Worm (Caenorhabditis elegans) whole organism, L2 larva: ENCODE results near the gene C16D9.5.

ENCODE experiments used
- ama-1 ChIP-seq: fragments of 150-350 bp; optimal IDR thresholded peaks from 2 replicates; lab custom pipeline; 2018; ENCODE audit warnings: inconsistent platforms
- egl-27 ChIP-seq: sonication (generic microtip); optimal IDR thresholded peaks from 3 replicates; lab custom pipeline; 2017; ENCODE audit warnings: missing biosample characterization, missing genetic modification reagents, missing genetic modification characterization
- elt-1 ChIP-seq: fragments of 150-350 bp; optimal IDR thresholded peaks from 2 replicates; lab custom pipeline; 2014; ENCODE audit warnings: missing biosample characterization, missing genetic modification characterization
- peb-1 ChIP-seq: fragments of 150-350 bp; optimal IDR thresholded peaks from 2 replicates; lab custom pipeline; 2014; ENCODE audit warnings: missing biosample characterization, missing genetic modification characterization

DNA sequence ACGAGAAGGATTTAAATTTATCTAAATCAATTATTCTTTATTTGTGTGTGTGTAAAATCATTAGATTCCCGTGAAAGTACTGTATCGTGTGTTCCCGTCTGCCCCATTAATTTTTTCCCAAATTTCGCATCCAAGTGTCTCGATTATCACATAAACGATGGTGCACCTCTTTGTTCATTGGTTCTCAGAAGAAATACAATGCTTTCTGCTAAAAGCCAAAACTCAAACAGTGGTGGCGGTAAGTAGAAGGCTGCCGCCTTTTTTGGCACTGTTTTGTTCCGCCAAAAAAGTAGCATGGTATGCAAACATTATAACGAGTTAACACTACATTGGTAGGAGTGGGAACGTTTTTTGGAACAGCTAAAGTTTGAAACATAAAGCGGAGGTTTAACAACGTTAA lies 21.9 kb downstream of the C16D9.5 start:
- TF ChIP-seq ama-1 (lab: Kevin White, UChicago) (no peak), egl-27 (no peak), peb-1 (no peak), elt-1 (tag; lab: Kevin White, UChicago) (no peak)
